Fruit fly (Drosophila melanogaster): ENCODE data around the gene THADA.

DNA sequence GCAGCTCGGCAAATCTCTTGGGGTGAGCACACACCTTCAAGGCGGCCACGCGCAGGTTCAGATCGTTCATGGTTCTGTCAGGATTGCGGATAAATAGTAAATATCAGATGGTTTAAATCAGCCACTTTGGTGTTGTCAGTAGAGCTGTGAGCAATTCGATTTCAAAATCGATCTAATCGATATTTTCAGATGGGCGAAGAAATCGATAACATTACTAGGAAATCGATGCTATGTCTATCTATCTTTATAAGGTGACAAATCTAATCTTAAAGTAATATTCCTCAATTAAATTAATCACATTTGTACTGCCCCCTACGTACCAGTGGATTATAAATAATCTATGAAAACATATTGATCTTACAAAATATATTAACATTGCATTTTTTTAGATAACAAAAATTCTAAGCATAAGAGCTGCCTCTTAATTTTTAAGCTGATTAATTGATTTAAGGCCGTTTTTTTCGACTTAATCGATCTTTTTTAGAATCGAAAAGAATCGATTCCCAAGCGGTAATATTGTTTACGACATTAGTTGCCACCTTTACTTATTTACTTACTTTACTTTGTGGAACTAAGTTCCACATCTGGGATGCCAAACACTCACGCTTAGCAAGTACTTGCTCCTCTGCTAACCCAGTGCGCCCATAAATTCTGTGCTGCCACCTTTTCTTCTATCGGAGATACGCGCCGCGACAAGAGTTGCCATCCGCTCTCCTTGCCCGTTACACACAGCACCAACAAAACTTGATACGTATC, at the start of gene THADA:
- TF ChIP-seq Crg-1 (GFP tag; optimal IDR thresholded peaks at IDR 0.05): peak; percentile 72
- peak; percentile 83 for TF ChIP-seq CG14711 (tag; optimal IDR thresholded peaks at IDR 0.05)
- peak; percentile 39 for TF ChIP-seq Hr96 (GFP tag; optimal IDR thresholded peaks at IDR 0.05)
- no peak for TF ChIP-seq CG12768 (GFP tag; optimal IDR thresholded peaks at IDR 0.05)
- peak; percentile 41 for TF ChIP-seq bab1 (GFP tag; optimal IDR thresholded peaks at IDR 0.05)
- TF ChIP-seq ovo (GFP tag; optimal IDR thresholded peaks at IDR 0.05): peak; percentile 23
- TF ChIP-seq kay (GFP tag; ENCODE audit: borderline replicate concordance): no peak
- no peak for TF ChIP-seq cic (GFP tag; optimal IDR thresholded peaks at IDR 0.05)

All from whole organism, adult.